Fruit fly (Drosophila melanogaster) whole organism, adult: ENCODE measurements around the gene tilB.

Experiments used
- cic ChIP-seq: fragments of 200-800 bp; sonication (Bioruptor generic); optimal IDR thresholded peaks from 2 replicates; lab custom pipeline; 2017; ENCODE audit warnings: missing biosample characterization, mild to moderate bottlenecking, missing genetic modification characterization, moderate library complexity
- kay ChIP-seq: fragments of 200-800 bp; sonication (Bioruptor generic); peaks from one replicate; lab custom pipeline; 2016; ENCODE audit warnings: missing biosample characterization, missing genetic modification characterization, borderline replicate concordance
- pad ChIP-seq: fragments of 200-800 bp; sonication (Bioruptor generic); optimal IDR thresholded peaks from 3 replicates; lab custom pipeline; 2017; ENCODE audit warnings: missing biosample characterization, missing genetic modification characterization, mild to moderate bottlenecking, moderate library complexity, missing genetic modification reagents
- tj ChIP-seq: fragments of 200-800 bp; sonication (Bioruptor generic); optimal IDR thresholded peaks from 3 replicates; lab custom pipeline; 2017; ENCODE audit warnings: missing biosample characterization, mild to moderate bottlenecking, missing genetic modification characterization, moderate library complexity

dm6 chrX:22474881-22475280 lies 25.3 kb downstream of the tilB start:
- no peak for TF ChIP-seq pad (GFP tag; lab: Kevin White, UChicago)
- TF ChIP-seq tj (GFP tag; lab: Kevin White, UChicago) = no peak
- no peak for TF ChIP-seq cic
- TF ChIP-seq kay (GFP tag; lab: Kevin White, UChicago) = peak; percentile 58
